Worm (Caenorhabditis elegans) whole organism, early embryonic: ENCODE data around the gene col-160.

Source experiments
- B0310.2 ChIP-seq: sonication (generic microtip); optimal IDR thresholded peaks from 2 replicates; lab custom pipeline; 2016; ENCODE audit warnings: mild to moderate bottlenecking, missing genetic modification characterization, missing compliant biosample characterization
- aly-1 ChIP-seq: sonication (generic microtip); optimal IDR thresholded peaks from 2 replicates; lab custom pipeline; 2016; ENCODE audit warnings: missing genetic modification characterization, missing compliant biosample characterization
- ama-1 ChIP-seq: fragments of 150-350 bp; optimal IDR thresholded peaks from 2 replicates; lab custom pipeline; 2014
- ceh-13 ChIP-seq: fragments of 200-800 bp; sonication (Bioruptor generic); optimal IDR thresholded peaks from 2 replicates; lab custom pipeline; 2018; ENCODE audit warnings: mild to moderate bottlenecking, missing genetic modification characterization, missing compliant biosample characterization
- ceh-36 ChIP-seq: sonication (generic microtip); optimal IDR thresholded peaks from 2 replicates; lab custom pipeline; 2016; ENCODE audit warnings: missing genetic modification characterization, inconsistent platforms, missing compliant biosample characterization
- flt-1 ChIP-seq: fragments of 200-800 bp; sonication (Bioruptor generic); IDR thresholded peaks from 2 replicates; pipeline ENCODE4 v1.3.6; 2022; ENCODE audit warnings: missing genetic modification characterization, missing compliant biosample characterization
- hmbx-1 ChIP-seq: sonication (generic microtip); optimal IDR thresholded peaks from 2 replicates; lab custom pipeline; 2016; ENCODE audit warnings: mild to moderate bottlenecking, missing genetic modification characterization, missing compliant biosample characterization
- hmg-4 ChIP-seq: fragments of 200-800 bp; sonication (Bioruptor generic); optimal IDR thresholded peaks from 2 replicates; lab custom pipeline; 2018; ENCODE audit warnings: mild to moderate bottlenecking, missing genetic modification characterization, missing compliant biosample characterization
- hnd-1 ChIP-seq: sonication (generic microtip); optimal IDR thresholded peaks from 2 replicates; lab custom pipeline; 2016; ENCODE audit warnings: missing genetic modification characterization, missing compliant biosample characterization
- scrt-1 ChIP-seq: fragments of 200-800 bp; sonication (Bioruptor generic); IDR thresholded peaks from 2 replicates; pipeline ENCODE4 v1.3.6; 2022; ENCODE audit warnings: missing genetic modification characterization, missing compliant biosample characterization
- sea-1 ChIP-seq: fragments of 200-800 bp; sonication (Bioruptor generic); conservative IDR thresholded peaks from 2 replicates; pipeline ENCODE4 v1.3.6; 2022; ENCODE audit warnings: missing genetic modification characterization, missing compliant biosample characterization
- tbx-11 ChIP-seq: fragments of 200-800 bp; sonication (Bioruptor generic); IDR thresholded peaks from 2 replicates; pipeline ENCODE4 v1.3.6; 2022; ENCODE audit warnings: missing genetic modification characterization, missing compliant biosample characterization
- tbx-37 ChIP-seq: fragments of 200-800 bp; sonication (Bioruptor generic); conservative IDR thresholded peaks from 2 replicates; pipeline ENCODE4 v1.3.6; 2022; ENCODE audit warnings: missing genetic modification reagents, missing genetic modification characterization, missing compliant biosample characterization
- tra-4 ChIP-seq: sonication (generic microtip); optimal IDR thresholded peaks from 2 replicates; lab custom pipeline; 2017; ENCODE audit warnings: missing genetic modification characterization, missing compliant biosample characterization

ce11 chrV:13249436-13249835 lies 47.4 kb upstream of the col-160 start, which contains the start of gene odr-3:
- TF ChIP-seq tbx-37 (GFP tag; lab: Robert Waterston, UW) (no peak), sea-1 (GFP tag; lab: Robert Waterston, UW) (no peak), ceh-36 (tag; lab: Kevin White, UChicago) (no peak), tra-4 (no peak), ama-1 (lab: Kevin White, UChicago) (no peak), flt-1 (GFP tag; lab: Robert Waterston, UW) (no peak), hnd-1 (no peak), hmbx-1 (tag; lab: Kevin White, UChicago) (no peak), hmg-4 (GFP tag; lab: Kevin White, UChicago) (no peak), aly-1 (no peak), scrt-1 (GFP tag; lab: Robert Waterston, UW) (no peak), tbx-11 (no peak), B0310.2 (tag; lab: Kevin White, UChicago) (no peak), ceh-13 (GFP tag; lab: Kevin White, UChicago) (no peak)
